Worm (Caenorhabditis elegans): ENCODE data around the gene srx-14.

DNA sequence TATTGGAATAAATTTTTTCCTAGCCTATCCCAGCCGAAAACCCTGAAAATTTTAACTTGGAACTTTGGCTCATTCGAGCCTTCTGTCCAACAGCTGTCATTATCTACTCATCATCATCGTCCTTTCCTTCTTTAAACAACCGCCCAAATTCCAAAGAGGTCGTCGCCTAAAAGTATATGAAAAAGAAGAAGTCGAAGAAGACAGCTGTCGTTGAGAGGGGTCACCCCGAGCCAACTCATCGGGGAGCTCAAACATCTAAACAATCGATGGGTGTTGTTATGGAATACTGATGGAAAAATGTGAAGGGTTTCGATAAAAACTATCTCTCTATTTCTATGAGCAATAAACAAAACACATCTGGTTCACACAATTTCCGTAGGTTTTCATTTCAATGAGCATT, 8.4 kb downstream of the srx-14 start:
- TF ChIP-seq dao-5 (tag; optimal IDR thresholded peaks at IDR 0.05): no peak
- no peak for TF ChIP-seq him-1 (tag; optimal IDR thresholded peaks at IDR 0.05)
- TF ChIP-seq W03F9.2 (tag; optimal IDR thresholded peaks at IDR 0.05): no peak

All from whole organism, L4/young adult.